Fruit fly (Drosophila melanogaster): ENCODE results near the gene CG31267.

The CG31267 gene

dm6 chr3R:17125339-17126044, 8.5 kb upstream of the CG31267 start, which contains the start of gene cher:
TSS of gene cher (minus strand) at chr3R:17125389.
- TF ChIP-seq EcR (GFP tag; optimal IDR thresholded peaks at IDR 0.05) (no peak), Snoo (tag; optimal IDR thresholded peaks at IDR 0.05) (no peak)

DNA sequence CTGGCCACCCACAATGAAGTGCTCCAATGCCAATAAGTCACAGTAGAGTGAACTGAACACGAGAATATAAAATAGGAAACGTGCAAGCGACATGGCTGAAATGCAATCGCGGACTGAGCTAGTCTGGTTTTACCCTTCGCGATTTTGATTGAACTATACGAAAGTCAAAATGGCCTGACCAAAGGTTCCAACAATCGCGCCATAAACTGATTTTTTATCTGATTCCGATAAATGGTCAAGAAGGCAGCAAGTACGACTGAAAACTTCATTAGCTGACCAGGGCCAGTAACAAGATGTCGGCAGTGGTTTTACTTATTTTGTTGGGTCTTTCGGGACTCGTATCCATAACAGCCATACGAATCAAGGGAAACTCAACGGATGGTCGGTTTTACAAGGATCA, 7.2 kb upstream of the CG31267 start, which contains the start of the genes CG17477 and CG31269:
Gene CG17477 (minus strand): TSS at position 101 of the 400 bp plus-strand sequence.
Gene CG31269 (plus strand): TSS at position 289 of the 400 bp plus-strand sequence.
- TF ChIP-seq CG13204 (GFP tag; optimal IDR thresholded peaks at IDR 0.05) (no peak), rn (GFP tag; IDR thresholded peaks at IDR 0.05) (no peak), CG14655 (GFP tag; optimal IDR thresholded peaks at IDR 0.05) (no peak), CG17806 (tag; optimal IDR thresholded peaks at IDR 0.05) (no peak), CG32121 (GFP tag; IDR thresholded peaks at IDR 0.05) (no peak), CG9948 (tag; optimal IDR thresholded peaks at IDR 0.05) (no peak), CG15710 (tag; optimal IDR thresholded peaks at IDR 0.05) (no peak), CG4496 (GFP tag; IDR thresholded peaks at IDR 0.05) (no peak), Ets98B (GFP tag; IDR thresholded peaks at IDR 0.05) (no peak), D1 (tag; optimal IDR thresholded peaks at IDR 0.05) (no peak), gl (tag; optimal IDR thresholded peaks at IDR 0.05) (no peak), Snoo (tag; optimal IDR thresholded peaks at IDR 0.05) (no peak), Pif1A (GFP tag; optimal IDR thresholded peaks at IDR 0.05) (no peak), CG8301 (tag; optimal IDR thresholded peaks at IDR 0.05) (no peak), CG10348 (GFP tag; IDR thresholded peaks at IDR 0.05) (no peak), Pif1B (GFP tag; optimal IDR thresholded peaks at IDR 0.05) (no peak), CG8159 (tag; optimal IDR thresholded peaks at IDR 0.05) (no peak), fd96Ca (GFP tag; IDR thresholded peaks at IDR 0.05) (no peak), CG12605 (GFP tag; IDR thresholded peaks at IDR 0.05) (no peak)

dm6 chr3R:17127912-17128311, 6.1 kb upstream of the CG31267 start, which contains the start of gene CG31265:
TSS of gene CG31265 (plus strand) at chr3R:17128212.
- no peak for TF ChIP-seq CG32121 (GFP tag; IDR thresholded peaks at IDR 0.05)
- TF ChIP-seq CG17806 (tag; optimal IDR thresholded peaks at IDR 0.05) = no peak
- no peak for TF ChIP-seq CG15710 (tag; optimal IDR thresholded peaks at IDR 0.05)
- TF ChIP-seq Pif1A (GFP tag; optimal IDR thresholded peaks at IDR 0.05) = no peak
- no peak for TF ChIP-seq gl (tag; optimal IDR thresholded peaks at IDR 0.05)
- TF ChIP-seq Ets98B (GFP tag; IDR thresholded peaks at IDR 0.05) = no peak
- TF ChIP-seq CG34367 (tag; optimal IDR thresholded peaks at IDR 0.05) = no peak
- TF ChIP-seq Snoo (tag; optimal IDR thresholded peaks at IDR 0.05) = no peak
- TF ChIP-seq CG8159 (tag; optimal IDR thresholded peaks at IDR 0.05) = no peak
- no peak for TF ChIP-seq D1 (tag; optimal IDR thresholded peaks at IDR 0.05)
- no peak for TF ChIP-seq CG8301 (tag; optimal IDR thresholded peaks at IDR 0.05)
- no peak for TF ChIP-seq Pif1B (GFP tag; optimal IDR thresholded peaks at IDR 0.05)
- TF ChIP-seq CG14655 (GFP tag; optimal IDR thresholded peaks at IDR 0.05) = no peak
- TF ChIP-seq fd96Ca (GFP tag; IDR thresholded peaks at IDR 0.05) = no peak
- TF ChIP-seq CG10348 (GFP tag; IDR thresholded peaks at IDR 0.05) = no peak
- TF ChIP-seq rn (GFP tag; IDR thresholded peaks at IDR 0.05) = no peak
- no peak for TF ChIP-seq CG12605 (GFP tag; IDR thresholded peaks at IDR 0.05)
- TF ChIP-seq EcR (GFP tag; optimal IDR thresholded peaks at IDR 0.05) = no peak

- TF ChIP-seq CG4496 (GFP tag; IDR thresholded peaks at IDR 0.05) (no peak), gl (tag; optimal IDR thresholded peaks at IDR 0.05) (no peak), CG32121 (GFP tag; IDR thresholded peaks at IDR 0.05) (no peak), Snoo (tag; optimal IDR thresholded peaks at IDR 0.05) (no peak), CG10348 (GFP tag; IDR thresholded peaks at IDR 0.05) (no peak), CG34367 (tag; optimal IDR thresholded peaks at IDR 0.05) (no peak), fd96Ca (GFP tag; IDR thresholded peaks at IDR 0.05) (no peak), CG9948 (tag; optimal IDR thresholded peaks at IDR 0.05) (no peak), D1 (tag; optimal IDR thresholded peaks at IDR 0.05) (no peak), Ets98B (GFP tag; IDR thresholded peaks at IDR 0.05) (no peak), CG8159 (tag; optimal IDR thresholded peaks at IDR 0.05) (no peak), rn (GFP tag; IDR thresholded peaks at IDR 0.05) (no peak), CG8301 (tag; optimal IDR thresholded peaks at IDR 0.05) (no peak), Pif1A (GFP tag; optimal IDR thresholded peaks at IDR 0.05) (no peak), CG17806 (tag; optimal IDR thresholded peaks at IDR 0.05) (no peak), CG14655 (GFP tag; optimal IDR thresholded peaks at IDR 0.05) (no peak), EcR (GFP tag; optimal IDR thresholded peaks at IDR 0.05) (no peak), Pif1B (GFP tag; optimal IDR thresholded peaks at IDR 0.05) (no peak), CG12605 (GFP tag; IDR thresholded peaks at IDR 0.05) (no peak)
These were observed 3.7 kb upstream of the CG31267 start, which contains the start of gene CG17475 for dm6 chr3R:17130326-17130725. TSS of gene CG17475 (minus strand) at chr3R:17130426.

dm6 chr3R:17132098-17132712, 1.8 kb upstream of the CG31267 start, which contains the start of the genes CG4053 and CG31266:
TSS of gene CG4053 (minus strand) at chr3R:17132198.
TSS of gene CG31266 (plus strand) at chr3R:17132662.
- TF ChIP-seq CG9948 (tag; optimal IDR thresholded peaks at IDR 0.05) = no peak
- TF ChIP-seq Snoo (tag; optimal IDR thresholded peaks at IDR 0.05) = no peak
- no peak for TF ChIP-seq CG15710 (tag; optimal IDR thresholded peaks at IDR 0.05)
- no peak for TF ChIP-seq Pif1B (GFP tag; optimal IDR thresholded peaks at IDR 0.05)
- TF ChIP-seq gl (tag; optimal IDR thresholded peaks at IDR 0.05) = no peak
- no peak for TF ChIP-seq rn (GFP tag; IDR thresholded peaks at IDR 0.05)
- no peak for TF ChIP-seq Ets98B (GFP tag; IDR thresholded peaks at IDR 0.05)
- no peak for TF ChIP-seq Pif1A (GFP tag; optimal IDR thresholded peaks at IDR 0.05)
- TF ChIP-seq CG10348 (GFP tag; IDR thresholded peaks at IDR 0.05) = no peak
- no peak for TF ChIP-seq CG4496 (GFP tag; IDR thresholded peaks at IDR 0.05)
- TF ChIP-seq CG14655 (GFP tag; optimal IDR thresholded peaks at IDR 0.05) = no peak
- TF ChIP-seq D1 (tag; optimal IDR thresholded peaks at IDR 0.05) = no peak
- no peak for TF ChIP-seq CG8301 (tag; optimal IDR thresholded peaks at IDR 0.05)
